Fruit fly (Drosophila melanogaster): ENCODE measurements around the gene CG17376.

- TF ChIP-seq Lpt (GFP tag; optimal IDR thresholded peaks at IDR 0.05) (no peak), CG3032 (tag; optimal IDR thresholded peaks at IDR 0.05) (no peak), Sox14 (GFP tag; optimal IDR thresholded peaks at IDR 0.05) (no peak), CG6792 (GFP tag; optimal IDR thresholded peaks at IDR 0.05) (no peak), CG3919 (GFP tag; optimal IDR thresholded peaks at IDR 0.05) (no peak), CG8119 (GFP tag; IDR thresholded peaks at IDR 0.05) (no peak), achi (GFP tag; optimal IDR thresholded peaks at IDR 0.05) (no peak)
These were observed 1.1 kb downstream of the CG17376 start for dm6 chr2L:6799551-6799950.
